Worm (Caenorhabditis elegans) whole organism, L4 larva: ENCODE data around the gene srv-13.

ENCODE experiments used
- Y105C5A.15 ChIP-seq: fragments of 200-800 bp; sonication (Bioruptor generic); IDR thresholded peaks from 2 replicates; pipeline ENCODE4 v1.3.6; 2022; ENCODE audit warnings: missing genetic modification characterization, missing compliant biosample characterization
- ctbp-1 ChIP-seq: fragments of 200-800 bp; sonication (Bioruptor generic); IDR thresholded peaks from 2 replicates; pipeline ENCODE4 v1.3.6; 2022; ENCODE audit warnings: missing genetic modification reagents, missing genetic modification characterization, missing compliant biosample characterization
- dve-1 ChIP-seq: sonication (generic microtip); optimal IDR thresholded peaks from 2 replicates; lab custom pipeline; 2017; ENCODE audit warnings: antibody characterized with exemption, mild to moderate bottlenecking, missing genetic modification characterization, missing compliant biosample characterization; ENCODE audit not compliant: insufficient read depth
- egl-27 ChIP-seq: sonication (generic microtip); optimal IDR thresholded peaks from 3 replicates; lab custom pipeline; 2017; ENCODE audit warnings: missing biosample characterization, missing genetic modification reagents, missing genetic modification characterization
- fkh-10 ChIP-seq: fragments of 150-350 bp; optimal IDR thresholded peaks from 2 replicates; lab custom pipeline; 2014; ENCODE audit warnings: missing biosample characterization, missing genetic modification reagents, missing genetic modification characterization
- lin-15B ChIP-seq: fragments of 150-350 bp; sonication (generic microtip); optimal IDR thresholded peaks from 3 replicates; lab custom pipeline; 2014; ENCODE audit warnings: missing biosample characterization, missing genetic modification characterization
- lin-29 ChIP-seq: fragments of 200-800 bp; sonication (Bioruptor generic); IDR thresholded peaks from 2 replicates; pipeline ENCODE4 v1.3.6; 2022; ENCODE audit warnings: missing genetic modification reagents, missing genetic modification characterization, missing compliant biosample characterization
- lsy-2 ChIP-seq, 2 experiments: fragments of 150-350 bp in 1 of 2; sonication (generic microtip) in 1 of 2; optimal IDR thresholded peaks; 2 replicates each; lab custom pipeline; 2014 to 2017; ENCODE audit warnings: missing biosample characterization in 2 of 2, missing genetic modification characterization in 2 of 2
- mes-2 ChIP-seq: sonication (generic microtip); optimal IDR thresholded peaks from 2 replicates; lab custom pipeline; 2016; ENCODE audit warnings: missing genotype, mild to moderate bottlenecking, missing genetic modification characterization, missing compliant biosample characterization; ENCODE audit not compliant: poor library complexity, severe bottlenecking
- mxl-2 ChIP-seq: fragments of 200-800 bp; sonication (Bioruptor generic); conservative IDR thresholded peaks from 2 replicates; pipeline ENCODE4 v1.3.6; 2022; ENCODE audit warnings: missing genetic modification reagents, missing genetic modification characterization, missing compliant biosample characterization
- nhr-237 ChIP-seq: sonication (generic microtip); optimal IDR thresholded peaks from 2 replicates; lab custom pipeline; 2017; ENCODE audit warnings: missing biosample characterization, missing genetic modification characterization
- pha-4 ChIP-seq, 2 experiments: fragments of 150-350 bp in 1 of 2; fragments of 200-800 bp in 1 of 2; sonication (Bioruptor generic) in 1 of 2; IDR thresholded peaks in 1 of 2; optimal IDR thresholded peaks in 1 of 2; 2 replicates each; pipeline versions ENCODE4 v1.3.6 to Lab custom; 2014 to 2022; ENCODE audit warnings: missing genetic modification characterization in 2 of 2, missing genetic modification reagents in 2 of 2, missing biosample characterization in 1 of 2, missing compliant biosample characterization in 1 of 2
- unc-39 ChIP-seq: sonication (generic microtip); optimal IDR thresholded peaks from 2 replicates; lab custom pipeline; 2017; ENCODE audit warnings: missing biosample characterization, missing genetic modification characterization
- ztf-11 ChIP-seq: fragments of 150-350 bp; optimal IDR thresholded peaks from 2 replicates; lab custom pipeline; 2014; ENCODE audit warnings: missing biosample characterization, missing genetic modification characterization

ce11 chrIV:6442016-6442618 lies 37.1 kb downstream of the srv-13 start:
- no peak for TF ChIP-seq ctbp-1
- TF ChIP-seq pha-4 (GFP tag; IDR thresholded peaks at IDR 0.05; lab: Robert Waterston, UW): no peak
- no peak for TF ChIP-seq pha-4 (tag; optimal IDR thresholded peaks at IDR 0.05; lab: Kevin White, UChicago)
- no peak for TF ChIP-seq mes-2 (tag; lab: Kevin White, UChicago)
- no peak for TF ChIP-seq nhr-237 (tag; lab: Kevin White, UChicago)
- TF ChIP-seq lin-15B (tag; lab: Kevin White, UChicago): no peak
- peak; percentile 69 for TF ChIP-seq dve-1
- TF ChIP-seq egl-27 (tag; lab: Kevin White, UChicago): no peak
- TF ChIP-seq fkh-10 (GFP tag; lab: Kevin White, UChicago): no peak
- no peak for TF ChIP-seq ztf-11 (tag; lab: Kevin White, UChicago)
- no peak for TF ChIP-seq lin-29 (GFP tag; lab: Robert Waterston, UW)
- TF ChIP-seq lsy-2 (tag; optimal IDR thresholded peaks at IDR 0.05; lab: Kevin White, UChicago): no peak
- no peak for TF ChIP-seq Y105C5A.15
- no peak for TF ChIP-seq mxl-2
- TF ChIP-seq unc-39 (tag; lab: Kevin White, UChicago): no peak
